Fruit fly (Drosophila melanogaster) whole organism, embryonic: ENCODE data around the gene CG10467.

Experiments used
- BtbVII ChIP-seq: fragments of 200-800 bp; sonication (Bioruptor generic); optimal IDR thresholded peaks from 3 replicates; lab custom pipeline; 2017; ENCODE audit warnings: missing biosample characterization, mild to moderate bottlenecking, missing genetic modification characterization
- CG1024 ChIP-seq: fragments of 200-800 bp; sonication (Bioruptor generic); IDR thresholded peaks from 2 replicates; pipeline ENCODE4 v1.3.6; 2022; ENCODE audit warnings: missing biosample characterization, missing genetic modification characterization
- CG11093 ChIP-seq: fragments of 200-800 bp; sonication (Bioruptor generic); IDR thresholded peaks from 3 replicates; pipeline ENCODE4 v1.3.6; 2022; ENCODE audit warnings: missing biosample characterization, missing genetic modification characterization
- CG12391 ChIP-seq: fragments of 200-800 bp; sonication (Bioruptor generic); optimal IDR thresholded peaks from 3 replicates; lab custom pipeline; 2018; ENCODE audit warnings: missing biosample characterization, mild to moderate bottlenecking, missing genetic modification characterization, moderate library complexity
- CG13894 ChIP-seq: fragments of 200-800 bp; sonication (Bioruptor generic); optimal IDR thresholded peaks from 3 replicates; lab custom pipeline; 2018; ENCODE audit warnings: missing biosample characterization, mild to moderate bottlenecking, missing genetic modification characterization, moderate library complexity
- CG15011 ChIP-seq: fragments of 200-800 bp; sonication (Bioruptor generic); optimal IDR thresholded peaks from 3 replicates; lab custom pipeline; 2018; ENCODE audit warnings: missing biosample characterization, mild to moderate bottlenecking, missing genetic modification characterization
- CG15479 ChIP-seq: fragments of 200-800 bp; sonication (Bioruptor generic); optimal IDR thresholded peaks from 3 replicates; lab custom pipeline; 2019; ENCODE audit warnings: missing biosample characterization, mild to moderate bottlenecking, missing genetic modification characterization, moderate library complexity
- CG16815 ChIP-seq: fragments of 200-800 bp; sonication (Bioruptor generic); optimal IDR thresholded peaks from 3 replicates; lab custom pipeline; 2017; ENCODE audit warnings: missing biosample characterization, mild to moderate bottlenecking, missing genetic modification characterization
- CG18476 ChIP-seq: fragments of 200-800 bp; sonication (Bioruptor generic); optimal IDR thresholded peaks from 2 replicates; lab custom pipeline; 2016; ENCODE audit warnings: missing biosample characterization, mild to moderate bottlenecking, missing genetic modification characterization
- CG2875 ChIP-seq: fragments of 200-800 bp; sonication (Bioruptor generic); optimal IDR thresholded peaks from 2 replicates; lab custom pipeline; 2017; ENCODE audit warnings: missing biosample characterization, mild to moderate bottlenecking, missing genetic modification characterization, missing genetic modification reagents
- CG32767 ChIP-seq: fragments of 200-800 bp; sonication (Bioruptor generic); IDR thresholded peaks from 2 replicates; pipeline ENCODE4 v1.3.6; 2022; ENCODE audit warnings: missing biosample characterization, missing genetic modification characterization
- CG3281 ChIP-seq: fragments of 200-800 bp; sonication (Bioruptor generic); optimal IDR thresholded peaks from 3 replicates; lab custom pipeline; 2017; ENCODE audit warnings: missing biosample characterization, mild to moderate bottlenecking, missing genetic modification characterization
- CG3407 ChIP-seq: fragments of 200-800 bp; sonication (Bioruptor generic); optimal IDR thresholded peaks from 2 replicates; lab custom pipeline; 2018; ENCODE audit warnings: missing biosample characterization, mild to moderate bottlenecking, missing genetic modification characterization
- CG3847 ChIP-seq: fragments of 200-800 bp; sonication (Bioruptor generic); IDR thresholded peaks from 2 replicates; pipeline ENCODE4 v1.3.6; 2022; ENCODE audit warnings: missing biosample characterization, missing genetic modification characterization
- CG5180 ChIP-seq: fragments of 200-800 bp; sonication (Bioruptor generic); optimal IDR thresholded peaks from 3 replicates; lab custom pipeline; 2017; ENCODE audit warnings: missing biosample characterization, missing genetic modification characterization, mild to moderate bottlenecking, moderate library complexity, missing genetic modification reagents
- CG6654 ChIP-seq: fragments of 200-800 bp; sonication (Bioruptor generic); optimal IDR thresholded peaks from 2 replicates; lab custom pipeline; 2017; ENCODE audit warnings: missing biosample characterization, mild to moderate bottlenecking, missing genetic modification characterization
- CG7556 ChIP-seq: fragments of 200-800 bp; sonication (Bioruptor generic); optimal IDR thresholded peaks from 2 replicates; lab custom pipeline; 2017; ENCODE audit warnings: missing biosample characterization, mild to moderate bottlenecking, missing genetic modification characterization
- CG7786 ChIP-seq: fragments of 200-800 bp; sonication (Bioruptor generic); optimal IDR thresholded peaks from 2 replicates; lab custom pipeline; 2016; ENCODE audit warnings: missing biosample characterization, missing genetic modification characterization
- CG7928 ChIP-seq: fragments of 200-800 bp; sonication (Bioruptor generic); optimal IDR thresholded peaks from 2 replicates; lab custom pipeline; 2017; ENCODE audit warnings: missing biosample characterization, mild to moderate bottlenecking, missing genetic modification characterization
- CG8765 ChIP-seq: fragments of 200-800 bp; sonication (Bioruptor generic); IDR thresholded peaks from 2 replicates; pipeline ENCODE4 v1.3.6; 2022; ENCODE audit warnings: missing biosample characterization, missing genetic modification characterization
- CG9817 ChIP-seq: fragments of 200-800 bp; sonication (Bioruptor generic); optimal IDR thresholded peaks from 2 replicates; lab custom pipeline; 2018; ENCODE audit warnings: missing biosample characterization, mild to moderate bottlenecking, missing genetic modification characterization, moderate library complexity
- Dbx ChIP-seq: fragments of 200-800 bp; sonication (Bioruptor generic); IDR thresholded peaks from 3 replicates; pipeline ENCODE4 v1.3.6; 2022; ENCODE audit warnings: missing biosample characterization, missing genetic modification characterization
- Deaf1 ChIP-seq: fragments of 200-800 bp; optimal IDR thresholded peaks from 3 replicates; lab custom pipeline; 2019; ENCODE audit warnings: missing biosample characterization, mild to moderate bottlenecking, missing genetic modification characterization, moderate library complexity
- Dip2 ChIP-seq: fragments of 200-800 bp; sonication (Bioruptor generic); IDR thresholded peaks from 2 replicates; pipeline ENCODE4 v1.3.6; 2022; ENCODE audit warnings: missing biosample characterization, missing genetic modification characterization
- Hey ChIP-seq: fragments of 200-800 bp; sonication (Bioruptor generic); optimal IDR thresholded peaks from 3 replicates; lab custom pipeline; 2018; ENCODE audit warnings: missing biosample characterization, mild to moderate bottlenecking, missing genetic modification characterization
- Med ChIP-seq: fragments of 200-800 bp; sonication (Bioruptor generic); peaks from one replicate; lab custom pipeline; 2016; ENCODE audit warnings: missing biosample characterization, missing genetic modification characterization, mild to moderate bottlenecking, inconsistent platforms, moderate library complexity
- NFAT ChIP-seq: fragments of 200-800 bp; sonication (Bioruptor generic); IDR thresholded peaks from 2 replicates; pipeline ENCODE4 v1.3.6; 2022; ENCODE audit warnings: missing biosample characterization, missing genetic modification characterization
- NK7.1 ChIP-seq: fragments of 200-800 bp; sonication (Bioruptor generic); optimal IDR thresholded peaks from 3 replicates; lab custom pipeline; 2016; ENCODE audit warnings: missing biosample characterization, missing genetic modification characterization
- Opbp ChIP-seq: fragments of 200-800 bp; sonication (Bioruptor generic); IDR thresholded peaks from 3 replicates; pipeline ENCODE4 v1.3.6; 2022; ENCODE audit warnings: missing biosample characterization, missing genetic modification characterization; ENCODE audit not compliant: partially characterized antibody
- Sin3A ChIP-seq: fragments of >200 bp; optimal IDR thresholded peaks from 2 replicates; lab custom pipeline; 2018
- Xrp1 ChIP-seq: fragments of 200-800 bp; sonication (Bioruptor generic); IDR thresholded peaks from 2 replicates; pipeline ENCODE4 v1.3.6; 2022; ENCODE audit warnings: missing biosample characterization, missing genetic modification characterization
- aop ChIP-seq: fragments of 200-800 bp; sonication (Bioruptor generic); IDR thresholded peaks from 2 replicates; pipeline ENCODE4 v1.3.6; 2022; ENCODE audit warnings: missing biosample characterization, missing genetic modification characterization
- ap ChIP-seq: fragments of 200-800 bp; sonication (Bioruptor generic); IDR thresholded peaks from 2 replicates; pipeline ENCODE4 v1.3.6; 2022; ENCODE audit warnings: missing biosample characterization, missing genetic modification characterization
- ara ChIP-seq: fragments of 200-800 bp; sonication (Bioruptor generic); IDR thresholded peaks from 2 replicates; pipeline ENCODE4 v1.3.6; 2022; ENCODE audit warnings: missing biosample characterization, missing genetic modification characterization
- ash1 ChIP-seq: fragments of 200-800 bp; sonication (Bioruptor generic); optimal IDR thresholded peaks from 2 replicates; lab custom pipeline; 2018; ENCODE audit warnings: missing biosample characterization, mild to moderate bottlenecking, missing genetic modification characterization
- cad ChIP-seq: fragments of >200 bp; optimal IDR thresholded peaks from 2 replicates; lab custom pipeline; 2017; ENCODE audit warnings: missing biosample characterization, missing genetic modification characterization
- fru ChIP-seq: fragments of >200 bp; optimal IDR thresholded peaks from 2 replicates; lab custom pipeline; 2017
- hth ChIP-seq: fragments of >200 bp; optimal IDR thresholded peaks from 2 replicates; lab custom pipeline; 2017; ENCODE audit warnings: inconsistent platforms
- kay ChIP-seq: fragments of 200-800 bp; sonication (Bioruptor generic); optimal IDR thresholded peaks from 2 replicates; lab custom pipeline; 2016; ENCODE audit warnings: missing biosample characterization, missing genetic modification characterization
- klu ChIP-seq: fragments of 200-800 bp; sonication (Bioruptor generic); IDR thresholded peaks from 2 replicates; pipeline ENCODE4 v1.3.6; 2022; ENCODE audit warnings: missing biosample characterization, missing genetic modification characterization
- kni ChIP-seq: fragments of 200-800 bp; sonication (Bioruptor generic); optimal IDR thresholded peaks from 3 replicates; lab custom pipeline; 2017; ENCODE audit warnings: mild to moderate bottlenecking, missing biosample characterization, missing genetic modification reagents, missing genetic modification characterization
- luna ChIP-seq: fragments of 200-800 bp; sonication (Bioruptor generic); optimal IDR thresholded peaks from 2 replicates; lab custom pipeline; 2016; ENCODE audit warnings: missing biosample characterization, missing genetic modification characterization
- odd ChIP-seq: fragments of 200-800 bp; sonication (Bioruptor generic); optimal IDR thresholded peaks from 2 replicates; lab custom pipeline; 2017; ENCODE audit warnings: missing biosample characterization, mild to moderate bottlenecking, missing genetic modification characterization
- psq ChIP-seq: fragments of 200-800 bp; sonication (Bioruptor generic); optimal IDR thresholded peaks from 2 replicates; lab custom pipeline; 2017; ENCODE audit warnings: missing biosample characterization, missing genetic modification characterization
- repo ChIP-seq: fragments of 200-800 bp; sonication (Bioruptor generic); optimal IDR thresholded peaks from 2 replicates; lab custom pipeline; 2016; ENCODE audit warnings: missing biosample characterization, missing genetic modification characterization
- run ChIP-seq: fragments of 200-800 bp; sonication (Bioruptor generic); optimal IDR thresholded peaks from 3 replicates; lab custom pipeline; 2018; ENCODE audit warnings: missing biosample characterization, mild to moderate bottlenecking, missing genetic modification characterization
- so ChIP-seq: fragments of 200-800 bp; sonication (Bioruptor generic); IDR thresholded peaks from 3 replicates; pipeline ENCODE4 v1.3.6; 2022; ENCODE audit warnings: missing biosample characterization, missing genetic modification characterization
- sob ChIP-seq: fragments of 200-800 bp; sonication (Bioruptor generic); IDR thresholded peaks from 2 replicates; pipeline ENCODE4 v1.3.6; 2022; ENCODE audit warnings: missing biosample characterization, missing genetic modification characterization
- tgo ChIP-seq: fragments of 200-800 bp; sonication (Bioruptor generic); IDR thresholded peaks from 3 replicates; pipeline ENCODE4 v1.3.6; 2022; ENCODE audit warnings: missing biosample characterization, missing genetic modification characterization
- tna ChIP-seq: fragments of 200-800 bp; sonication (Bioruptor generic); IDR thresholded peaks from 2 replicates; pipeline ENCODE4 v1.3.6; 2022; ENCODE audit warnings: missing biosample characterization, missing genetic modification characterization; ENCODE audit not compliant: partially characterized antibody
- tx ChIP-seq: fragments of 200-800 bp; sonication (Bioruptor generic); optimal IDR thresholded peaks from 2 replicates; lab custom pipeline; 2016; ENCODE audit warnings: missing biosample characterization, missing genetic modification characterization
- vfl ChIP-seq: fragments of 200-800 bp; sonication (Bioruptor generic); optimal IDR thresholded peaks from 2 replicates; lab custom pipeline; 2016; ENCODE audit warnings: missing biosample characterization, missing genetic modification characterization
- wdn ChIP-seq: fragments of 200-800 bp; sonication (Bioruptor generic); IDR thresholded peaks from 2 replicates; pipeline ENCODE4 v1.3.6; 2022; ENCODE audit warnings: missing biosample characterization, missing genetic modification characterization

The CG10467 gene

dm6 chr3L:6094697-6095096 is at the start of gene CG10467, which contains the start of gene loj (continued):
- peak; percentile 72 for TF ChIP-seq CG2875 (GFP tag; lab: Kevin White, UChicago)
- TF ChIP-seq kni (GFP tag; lab: Kevin White, UChicago): peak; percentile 77
- TF ChIP-seq NFAT (GFP tag; lab: Robert Waterston, UW): peak; percentile 97
- TF ChIP-seq CG9817: peak; percentile 98
- peak; percentile 80 for TF ChIP-seq BtbVII (GFP tag; lab: Kevin White, UChicago)
- TF ChIP-seq CG3847 (GFP tag; lab: Robert Waterston, UW): peak; percentile 98
- TF ChIP-seq CG11093: peak; percentile 97
- peak; percentile 67 for TF ChIP-seq CG5180 (GFP tag; lab: Kevin White, UChicago)
- TF ChIP-seq CG18476: peak; percentile 83
- TF ChIP-seq CG32767: peak; percentile 93
- no peak for TF ChIP-seq tna (GFP tag; lab: Robert Waterston, UW)
- peak; percentile 80 for TF ChIP-seq tx (GFP tag; lab: Kevin White, UChicago)
- TF ChIP-seq ap: peak; percentile 92
- peak; percentile 19 for TF ChIP-seq ash1
- peak; percentile 93 for TF ChIP-seq CG13894 (tag; lab: Kevin White, UChicago)
- TF ChIP-seq CG15479: peak; percentile 44
- TF ChIP-seq CG3407 (GFP tag; lab: Kevin White, UChicago): peak; percentile 84
- TF ChIP-seq tgo (GFP tag; lab: Robert Waterston, UW): peak; percentile 97
- peak; percentile 96 for TF ChIP-seq ara
- no peak for TF ChIP-seq cad (GFP tag; lab: Kevin White, UChicago)
- TF ChIP-seq klu (GFP tag; lab: Robert Waterston, UW): peak; percentile 97
- peak; percentile 98 for TF ChIP-seq Dbx (GFP tag; lab: Robert Waterston, UW)
- TF ChIP-seq sob (GFP tag; lab: Robert Waterston, UW): peak; percentile 98
- peak; percentile 97 for TF ChIP-seq CG12391 (tag; lab: Kevin White, UChicago)
- peak; percentile 78 for TF ChIP-seq Opbp (GFP tag; lab: Robert Waterston, UW)
- peak; percentile 95 for TF ChIP-seq CG8765
- TF ChIP-seq odd (GFP tag; lab: Kevin White, UChicago): peak; percentile 76
- peak; percentile 83 for TF ChIP-seq CG6654 (GFP tag; lab: Kevin White, UChicago)
- TF ChIP-seq CG7928 (GFP tag; lab: Kevin White, UChicago): peak; percentile 75
- peak; percentile 81 for TF ChIP-seq CG15011 (GFP tag; lab: Kevin White, UChicago)
- peak; percentile 98 for TF ChIP-seq CG16815
- no peak for TF ChIP-seq fru
- peak; percentile 86 for TF ChIP-seq vfl (GFP tag; lab: Kevin White, UChicago)
- peak; percentile 50 for TF ChIP-seq Sin3A (lab: Kevin White, UChicago)
- TF ChIP-seq run (tag; lab: Kevin White, UChicago): peak; percentile 77
- TF ChIP-seq psq: peak; percentile 91
- peak; percentile 5 for TF ChIP-seq luna
- TF ChIP-seq Xrp1 (GFP tag; lab: Robert Waterston, UW): peak; percentile 97
- peak; percentile 56; the same call in 1 of the 2 replicates for TF ChIP-seq Dip2 (GFP tag; lab: Robert Waterston, UW)
- peak; percentile 83 for TF ChIP-seq CG7786 (GFP tag; lab: Kevin White, UChicago)
- TF ChIP-seq so (GFP tag; lab: Robert Waterston, UW): peak; percentile 88
- peak; percentile 94 for TF ChIP-seq Med (GFP tag; lab: Kevin White, UChicago)
- TF ChIP-seq repo: peak; percentile 34
- peak; percentile 73 for TF ChIP-seq Deaf1 (tag; lab: Kevin White, UChicago)
- peak; percentile 77; the same call in 1 of the 2 replicates for TF ChIP-seq aop (GFP tag; lab: Robert Waterston, UW)
- peak; percentile 91 for TF ChIP-seq CG1024 (GFP tag; lab: Robert Waterston, UW)
- TF ChIP-seq NK7.1: no peak
- TF ChIP-seq kay (GFP tag; lab: Kevin White, UChicago): peak; percentile 92
- no peak for TF ChIP-seq hth
- TF ChIP-seq Hey (tag; lab: Kevin White, UChicago): peak; percentile 61
- peak; percentile 90 for TF ChIP-seq CG7556 (GFP tag; lab: Kevin White, UChicago)
- TF ChIP-seq CG3281 (GFP tag; lab: Kevin White, UChicago): peak; percentile 91
- peak; percentile 93 for TF ChIP-seq wdn (GFP tag; lab: Robert Waterston, UW)
